Fruit fly (Drosophila melanogaster) whole organism, embryonic: ENCODE data around the gene dao.

Experiments used
- Adf1 ChIP-seq: fragments of 200-800 bp; sonication (Bioruptor generic); IDR thresholded peaks from 2 replicates; pipeline ENCODE4 v1.3.6; 2022; ENCODE audit warnings: missing biosample characterization, missing genetic modification characterization
- Awh ChIP-seq: fragments of 200-800 bp; sonication (Bioruptor generic); IDR thresholded peaks from 2 replicates; pipeline ENCODE4, ENCODE4 v1.3.6; 2022; ENCODE audit warnings: missing biosample characterization, missing genetic modification characterization
- CG10147 ChIP-seq: fragments of 200-800 bp; sonication (Bioruptor generic); optimal IDR thresholded peaks from 2 replicates; lab custom pipeline; 2019; ENCODE audit warnings: missing biosample characterization, mild to moderate bottlenecking, missing genetic modification characterization, moderate library complexity
- CG10267 ChIP-seq: fragments of 200-800 bp; sonication (Bioruptor generic); optimal IDR thresholded peaks from 2 replicates; lab custom pipeline; 2018; ENCODE audit warnings: missing biosample characterization, mild to moderate bottlenecking, missing genetic modification characterization, moderate library complexity
- CG11093 ChIP-seq: fragments of 200-800 bp; sonication (Bioruptor generic); IDR thresholded peaks from 3 replicates; pipeline ENCODE4 v1.3.6; 2022; ENCODE audit warnings: missing biosample characterization, missing genetic modification characterization
- CG12155 ChIP-seq: fragments of 200-800 bp; sonication (Bioruptor generic); optimal IDR thresholded peaks from 3 replicates; lab custom pipeline; 2016; ENCODE audit warnings: missing biosample characterization, missing genetic modification characterization
- CG12744 ChIP-seq: fragments of 200-800 bp; sonication (Bioruptor generic); optimal IDR thresholded peaks from 2 replicates; lab custom pipeline; 2016; ENCODE audit warnings: missing biosample characterization, missing genetic modification characterization
- CG13894 ChIP-seq: fragments of 200-800 bp; sonication (Bioruptor generic); optimal IDR thresholded peaks from 3 replicates; lab custom pipeline; 2018; ENCODE audit warnings: missing biosample characterization, mild to moderate bottlenecking, missing genetic modification characterization, moderate library complexity
- CG1602 ChIP-seq: fragments of 200-800 bp; sonication (Bioruptor generic); optimal IDR thresholded peaks from 3 replicates; lab custom pipeline; 2016; ENCODE audit warnings: missing biosample characterization, missing genetic modification characterization
- CG17186 ChIP-seq: fragments of 200-800 bp; sonication (Bioruptor generic); optimal IDR thresholded peaks from 3 replicates; lab custom pipeline; 2017; ENCODE audit warnings: missing biosample characterization, missing genetic modification reagents, missing genetic modification characterization
- CG17359 ChIP-seq: fragments of 200-800 bp; sonication (Bioruptor generic); optimal IDR thresholded peaks from 3 replicates; lab custom pipeline; 2018; ENCODE audit warnings: missing biosample characterization, mild to moderate bottlenecking, missing genetic modification characterization, moderate library complexity
- CG17912 ChIP-seq: fragments of 200-800 bp; sonication (Bioruptor generic); optimal IDR thresholded peaks from 2 replicates; lab custom pipeline; 2018; ENCODE audit warnings: missing biosample characterization, mild to moderate bottlenecking, missing genetic modification characterization
- CG2202 ChIP-seq: fragments of 200-800 bp; sonication (Bioruptor generic); optimal IDR thresholded peaks from 2 replicates; lab custom pipeline; 2018; ENCODE audit warnings: missing biosample characterization, mild to moderate bottlenecking, missing genetic modification characterization
- CG2678 ChIP-seq: fragments of 200-800 bp; sonication (Bioruptor generic); optimal IDR thresholded peaks from 3 replicates; lab custom pipeline; 2019; ENCODE audit warnings: missing biosample characterization, mild to moderate bottlenecking, missing genetic modification characterization, moderate library complexity
- CG30020 ChIP-seq: fragments of 200-800 bp; optimal IDR thresholded peaks from 2 replicates; lab custom pipeline; 2019; ENCODE audit warnings: missing biosample characterization, mild to moderate bottlenecking, missing genetic modification characterization, moderate library complexity
- CG32772 ChIP-seq: fragments of 200-800 bp; sonication (Bioruptor generic); IDR thresholded peaks from 2 replicates; pipeline ENCODE4 v1.3.6; 2022; ENCODE audit warnings: missing biosample characterization, missing genetic modification characterization
- CG34224 ChIP-seq: fragments of 200-800 bp; sonication (Bioruptor generic); IDR thresholded peaks from 3 replicates; pipeline ENCODE4 v1.3.6; 2022; ENCODE audit warnings: missing biosample characterization, missing genetic modification characterization; ENCODE audit not compliant: partially characterized antibody
- CG4424 ChIP-seq: fragments of 200-800 bp; sonication (Bioruptor generic); optimal IDR thresholded peaks from 3 replicates; lab custom pipeline; 2016; ENCODE audit warnings: missing biosample characterization, missing genetic modification characterization
- CG4854 ChIP-seq: fragments of 200-800 bp; sonication (Bioruptor generic); optimal IDR thresholded peaks from 2 replicates; lab custom pipeline; 2016; ENCODE audit warnings: missing biosample characterization, missing genetic modification characterization, inconsistent platforms
- CG5180 ChIP-seq: fragments of 200-800 bp; sonication (Bioruptor generic); optimal IDR thresholded peaks from 3 replicates; lab custom pipeline; 2017; ENCODE audit warnings: missing biosample characterization, missing genetic modification characterization, mild to moderate bottlenecking, moderate library complexity, missing genetic modification reagents
- CG8924 ChIP-seq: fragments of 200-800 bp; optimal IDR thresholded peaks from 3 replicates; lab custom pipeline; 2019; ENCODE audit warnings: missing biosample characterization, mild to moderate bottlenecking, missing genetic modification characterization, moderate library complexity
- CG8944 ChIP-seq: fragments of 200-800 bp; sonication (Bioruptor generic); optimal IDR thresholded peaks from 3 replicates; lab custom pipeline; 2016; ENCODE audit warnings: missing biosample characterization, missing genetic modification characterization
- CG9609 ChIP-seq: fragments of 200-800 bp; sonication (Bioruptor generic); optimal IDR thresholded peaks from 3 replicates; lab custom pipeline; 2016; ENCODE audit warnings: missing biosample characterization, missing genetic modification characterization
- CkIIα-i1 ChIP-seq: fragments of 200-800 bp; sonication (Bioruptor generic); IDR thresholded peaks from 2 replicates; pipeline ENCODE4 v1.3.6; 2022; ENCODE audit warnings: missing biosample characterization, missing genetic modification characterization
- D19A ChIP-seq: fragments of 200-800 bp; optimal IDR thresholded peaks from 3 replicates; lab custom pipeline; 2019; ENCODE audit warnings: missing biosample characterization, mild to moderate bottlenecking, missing genetic modification characterization, moderate library complexity
- Dek ChIP-seq: fragments of 200-800 bp; sonication (Bioruptor generic); optimal IDR thresholded peaks from 3 replicates; lab custom pipeline; 2019; ENCODE audit warnings: missing biosample characterization, mild to moderate bottlenecking, missing genetic modification characterization, moderate library complexity
- E2f2 ChIP-seq: fragments of 200-800 bp; sonication (Bioruptor generic); IDR thresholded peaks from 2 replicates; pipeline ENCODE4 v1.3.6; 2022; ENCODE audit warnings: missing biosample characterization, missing genetic modification characterization
- Fer2 ChIP-seq: fragments of 200-800 bp; sonication (Bioruptor generic); optimal IDR thresholded peaks from 2 replicates; lab custom pipeline; 2018; ENCODE audit warnings: missing biosample characterization, mild to moderate bottlenecking, missing genetic modification characterization, moderate library complexity
- MTF-1 ChIP-seq: fragments of 200-800 bp; sonication (Bioruptor generic); optimal IDR thresholded peaks from 2 replicates; lab custom pipeline; 2018; ENCODE audit warnings: missing biosample characterization, mild to moderate bottlenecking, missing genetic modification characterization, borderline replicate concordance
- Mes4 ChIP-seq: fragments of 200-800 bp; sonication (Bioruptor generic); optimal IDR thresholded peaks from 2 replicates; lab custom pipeline; 2016; ENCODE audit warnings: missing biosample characterization, missing genetic modification characterization
- Rx ChIP-seq: fragments of 200-800 bp; sonication (Bioruptor generic); IDR thresholded peaks from 2 replicates; pipeline ENCODE4 v1.3.6; 2022; ENCODE audit warnings: missing biosample characterization, missing genetic modification characterization
- Sry-β ChIP-seq: fragments of 200-800 bp; sonication (Bioruptor generic); optimal IDR thresholded peaks from 2 replicates; lab custom pipeline; 2018; ENCODE audit warnings: missing biosample characterization, mild to moderate bottlenecking, missing genetic modification characterization, moderate library complexity
- Sry-δ ChIP-seq: fragments of 200-800 bp; sonication (Bioruptor generic); optimal IDR thresholded peaks from 2 replicates; lab custom pipeline; 2016; ENCODE audit warnings: missing biosample characterization, missing genetic modification characterization
- Ssrp ChIP-seq: fragments of 200-800 bp; sonication (Bioruptor generic); optimal IDR thresholded peaks from 2 replicates; lab custom pipeline; 2018; ENCODE audit warnings: missing biosample characterization, mild to moderate bottlenecking, missing genetic modification characterization, moderate library complexity
- YL-1 ChIP-seq: fragments of 200-800 bp; sonication (Bioruptor generic); optimal IDR thresholded peaks from 3 replicates; lab custom pipeline; 2017; ENCODE audit warnings: missing biosample characterization, mild to moderate bottlenecking, missing genetic modification characterization
- abd-A ChIP-seq: fragments of 200-800 bp; sonication (Bioruptor generic); optimal IDR thresholded peaks from 3 replicates; lab custom pipeline; 2019; ENCODE audit warnings: missing biosample characterization, mild to moderate bottlenecking, missing genetic modification characterization, moderate library complexity
- bbx ChIP-seq: fragments of 200-800 bp; sonication (Bioruptor generic); IDR thresholded peaks from 2 replicates; pipeline ENCODE4 v1.3.6; 2022; ENCODE audit warnings: missing biosample characterization, missing genetic modification characterization; ENCODE audit not compliant: partially characterized antibody
- dan ChIP-seq: fragments of 200-800 bp; sonication (Bioruptor generic); IDR thresholded peaks from 2 replicates; pipeline ENCODE4 v1.3.6; 2022; ENCODE audit warnings: missing biosample characterization, missing genetic modification characterization
- ems ChIP-seq: fragments of 200-800 bp; sonication (Bioruptor generic); optimal IDR thresholded peaks from 3 replicates; lab custom pipeline; 2016; ENCODE audit warnings: missing biosample characterization, missing genetic modification characterization
- ewg ChIP-seq: fragments of 200-800 bp; sonication (Bioruptor generic); optimal IDR thresholded peaks from 3 replicates; lab custom pipeline; 2017; ENCODE audit warnings: mild to moderate bottlenecking, missing biosample characterization, missing genetic modification reagents, missing genetic modification characterization
- gce ChIP-seq: fragments of 200-800 bp; sonication (Bioruptor generic); IDR thresholded peaks from 3 replicates; pipeline ENCODE4 v1.3.6; 2022; ENCODE audit warnings: missing biosample characterization, missing genetic modification characterization
- luna ChIP-seq: fragments of 200-800 bp; sonication (Bioruptor generic); optimal IDR thresholded peaks from 2 replicates; lab custom pipeline; 2016; ENCODE audit warnings: missing biosample characterization, missing genetic modification characterization
- maf-S ChIP-seq: fragments of 200-800 bp; sonication (Bioruptor generic); optimal IDR thresholded peaks from 2 replicates; lab custom pipeline; 2016; ENCODE audit warnings: missing biosample characterization, missing genetic modification characterization
- pzg ChIP-seq: fragments of 200-800 bp; sonication (Bioruptor generic); optimal IDR thresholded peaks from 3 replicates; lab custom pipeline; 2018; ENCODE audit warnings: missing biosample characterization, mild to moderate bottlenecking, missing genetic modification characterization, moderate library complexity
- salm ChIP-seq: fragments of 200-800 bp; sonication (Bioruptor generic); optimal IDR thresholded peaks from 2 replicates; lab custom pipeline; 2018; ENCODE audit warnings: missing biosample characterization, mild to moderate bottlenecking, missing genetic modification characterization
- shn ChIP-seq: fragments of 200-800 bp; sonication (Bioruptor generic); optimal IDR thresholded peaks from 3 replicates; lab custom pipeline; 2016; ENCODE audit warnings: missing biosample characterization, missing genetic modification characterization
- sim ChIP-seq: fragments of 200-800 bp; sonication (Bioruptor generic); IDR thresholded peaks from 2 replicates; pipeline ENCODE4 v1.3.6; 2022; ENCODE audit warnings: missing biosample characterization, missing genetic modification characterization
- so ChIP-seq: fragments of 200-800 bp; sonication (Bioruptor generic); IDR thresholded peaks from 3 replicates; pipeline ENCODE4 v1.3.6; 2022; ENCODE audit warnings: missing biosample characterization, missing genetic modification characterization
- ssp ChIP-seq: fragments of 200-800 bp; sonication (Bioruptor generic); IDR thresholded peaks from 2 replicates; pipeline ENCODE4 v1.3.6; 2022; ENCODE audit warnings: missing biosample characterization, missing genetic modification characterization
- ttk ChIP-seq: fragments of 200-800 bp; sonication (Bioruptor generic); IDR thresholded peaks from 2 replicates; pipeline ENCODE4 v2.1.2; 2022; ENCODE audit warnings: missing biosample characterization, missing genetic modification characterization

The dao gene

dm6 chr2L:15271757-15272589, 23.3 kb downstream of the dao start, which contains the start of gene Cul3 (continued):
- TF ChIP-seq dan (GFP tag; lab: Robert Waterston, UW) = no peak
- no peak for TF ChIP-seq salm (tag; lab: Kevin White, UChicago)
- TF ChIP-seq ttk (GFP tag; lab: Robert Waterston, UW) = no peak
- no peak for TF ChIP-seq shn (GFP tag; lab: Kevin White, UChicago)
- TF ChIP-seq gce (GFP tag; lab: Robert Waterston, UW) = no peak
- no peak for TF ChIP-seq CG5180 (GFP tag; lab: Kevin White, UChicago)
- TF ChIP-seq CG10267 (tag; lab: Kevin White, UChicago) = peak; percentile 87
- TF ChIP-seq CG17912 (GFP tag; lab: Kevin White, UChicago) = no peak
- no peak for TF ChIP-seq sim (GFP tag; lab: Robert Waterston, UW)
- TF ChIP-seq CG10147 (GFP tag; lab: Kevin White, UChicago) = no peak
- TF ChIP-seq Adf1 (GFP tag; lab: Robert Waterston, UW) = no peak
- TF ChIP-seq YL-1 (GFP tag; lab: Kevin White, UChicago) = no peak
- TF ChIP-seq Awh = no peak
- TF ChIP-seq CG30020 (tag; lab: Kevin White, UChicago) = peak; percentile 41
- TF ChIP-seq CG8924 (tag; lab: Kevin White, UChicago) = peak; percentile 46
- no peak for TF ChIP-seq MTF-1
- TF ChIP-seq CG2202 (tag; lab: Kevin White, UChicago) = no peak
- no peak for TF ChIP-seq CG32772
- no peak for TF ChIP-seq ssp (GFP tag; lab: Robert Waterston, UW)
- TF ChIP-seq D19A = peak; percentile 24
- TF ChIP-seq luna = no peak
- TF ChIP-seq CG9609 (GFP tag; lab: Kevin White, UChicago) = no peak
- TF ChIP-seq E2f2 (GFP tag; lab: Robert Waterston, UW) = peak; percentile 84
- TF ChIP-seq CG12744 (GFP tag; lab: Kevin White, UChicago) = no peak
- no peak for TF ChIP-seq CG12155 (GFP tag; lab: Kevin White, UChicago)
- TF ChIP-seq bbx (GFP tag; lab: Robert Waterston, UW) = peak; percentile 75
- peak; percentile 1 for TF ChIP-seq CG1602 (GFP tag; lab: Kevin White, UChicago)
- no peak for TF ChIP-seq CG13894
- no peak for TF ChIP-seq Sry-β (GFP tag; lab: Kevin White, UChicago)
- TF ChIP-seq so (GFP tag; lab: Robert Waterston, UW) = no peak
- peak; percentile 86 for TF ChIP-seq Sry-δ (GFP tag; lab: Kevin White, UChicago)
- TF ChIP-seq CkIIα-i1 (GFP tag; lab: Robert Waterston, UW) = no peak
- TF ChIP-seq pzg = peak; percentile 35
- TF ChIP-seq abd-A (tag; lab: Kevin White, UChicago) = no peak
- TF ChIP-seq Fer2 (tag; lab: Kevin White, UChicago) = no peak
- TF ChIP-seq ems (GFP tag; lab: Kevin White, UChicago) = no peak
- TF ChIP-seq ewg = no peak
- TF ChIP-seq CG2678 = peak; percentile 51
- no peak for TF ChIP-seq CG8944 (GFP tag; lab: Kevin White, UChicago)
- no peak for TF ChIP-seq CG4854
- TF ChIP-seq CG34224 = peak; percentile 73
- peak; percentile 9 for TF ChIP-seq CG4424 (GFP tag; lab: Kevin White, UChicago)
- no peak for TF ChIP-seq Dek
- TF ChIP-seq Rx (GFP tag; lab: Robert Waterston, UW) = no peak
- TF ChIP-seq maf-S (GFP tag; lab: Kevin White, UChicago) = no peak
- peak; percentile 1 for TF ChIP-seq Ssrp (tag; lab: Kevin White, UChicago)
- peak; percentile 1 for TF ChIP-seq CG17186 (GFP tag; lab: Kevin White, UChicago)
- TF ChIP-seq Mes4 (GFP tag; lab: Kevin White, UChicago) = no peak
- no peak for TF ChIP-seq CG11093 (GFP tag; lab: Robert Waterston, UW)
- no peak for TF ChIP-seq CG17359 (tag; lab: Kevin White, UChicago)
